Worm (Caenorhabditis elegans) whole organism, late embryonic: ENCODE results near the gene Y69A2AR.25.

Experiments
- C08G9.2 ChIP-seq: sonication (generic microtip); optimal IDR thresholded peaks from 2 replicates; lab custom pipeline; 2016; ENCODE audit warnings: mild to moderate bottlenecking, missing genetic modification characterization, moderate library complexity, missing compliant biosample characterization
- F13H6.1 ChIP-seq: sonication (generic microtip); optimal IDR thresholded peaks from 2 replicates; lab custom pipeline; 2016; ENCODE audit warnings: missing genetic modification characterization, missing compliant biosample characterization
- ahr-1 ChIP-seq: sonication (generic microtip); optimal IDR thresholded peaks from 2 replicates; lab custom pipeline; 2016; ENCODE audit warnings: missing genetic modification characterization, missing compliant biosample characterization
- ceh-14 ChIP-seq: sonication (generic microtip); optimal IDR thresholded peaks from 2 replicates; lab custom pipeline; 2016; ENCODE audit warnings: missing genotype, missing genetic modification characterization, missing compliant biosample characterization
- ceh-19 ChIP-seq: fragments of 200-800 bp; sonication (Bioruptor generic); optimal IDR thresholded peaks from 2 replicates; lab custom pipeline; 2018; ENCODE audit warnings: mild to moderate bottlenecking, missing genetic modification characterization, missing compliant biosample characterization
- ceh-22 ChIP-seq: sonication (generic microtip); optimal IDR thresholded peaks from 2 replicates; lab custom pipeline; 2017; ENCODE audit warnings: missing biosample characterization, missing genetic modification characterization
- ceh-24 ChIP-seq: sonication (generic microtip); optimal IDR thresholded peaks from 2 replicates; lab custom pipeline; 2016; ENCODE audit warnings: mild to moderate bottlenecking, missing genetic modification characterization, missing compliant biosample characterization
- ceh-31 ChIP-seq: sonication (generic microtip); optimal IDR thresholded peaks from 2 replicates; lab custom pipeline; 2016; ENCODE audit warnings: missing genetic modification characterization, missing compliant biosample characterization
- ceh-45 ChIP-seq: fragments of 200-800 bp; sonication (Bioruptor generic); IDR thresholded peaks from 2 replicates; pipeline ENCODE4 v1.3.6; 2022; ENCODE audit warnings: missing genetic modification reagents, missing genetic modification characterization, missing compliant biosample characterization
- ceh-48 ChIP-seq: sonication (generic microtip); optimal IDR thresholded peaks from 2 replicates; lab custom pipeline; 2016; ENCODE audit warnings: missing genetic modification characterization, inconsistent platforms, missing compliant biosample characterization
- ceh-9 ChIP-seq: sonication (generic microtip); optimal IDR thresholded peaks from 2 replicates; lab custom pipeline; 2016; ENCODE audit warnings: mild to moderate bottlenecking, missing genetic modification characterization, inconsistent platforms, missing compliant biosample characterization
- dve-1 ChIP-seq: sonication (generic microtip); optimal IDR thresholded peaks from 2 replicates; lab custom pipeline; 2017; ENCODE audit warnings: antibody characterized with exemption, mild to moderate bottlenecking, missing genetic modification characterization, missing compliant biosample characterization
- elt-2 ChIP-seq: sonication (generic microtip); optimal IDR thresholded peaks from 2 replicates; lab custom pipeline; 2016; ENCODE audit warnings: missing genetic modification reagents, missing genetic modification characterization, missing compliant biosample characterization
- elt-4 ChIP-seq: sonication (generic microtip); optimal IDR thresholded peaks from 2 replicates; lab custom pipeline; 2016; ENCODE audit warnings: missing genetic modification characterization, missing compliant biosample characterization
- eyg-1 ChIP-seq: sonication (generic microtip); optimal IDR thresholded peaks from 2 replicates; lab custom pipeline; 2016; ENCODE audit warnings: missing genotype, missing genetic modification characterization, missing compliant biosample characterization
- fax-1 ChIP-seq: sonication (generic microtip); optimal IDR thresholded peaks from 2 replicates; lab custom pipeline; 2016; ENCODE audit warnings: missing genotype, missing genetic modification characterization, missing compliant biosample characterization
- fkh-10 ChIP-seq: fragments of 150-350 bp; optimal IDR thresholded peaks from 2 replicates; lab custom pipeline; 2014; ENCODE audit warnings: missing biosample characterization, missing genetic modification reagents, missing genetic modification characterization
- fkh-6 ChIP-seq: sonication (generic microtip); optimal IDR thresholded peaks from 2 replicates; lab custom pipeline; 2016; ENCODE audit warnings: missing genetic modification characterization, missing compliant biosample characterization
- hlh-13 ChIP-seq: fragments of 200-800 bp; sonication (Bioruptor generic); optimal IDR thresholded peaks from 2 replicates; lab custom pipeline; 2018; ENCODE audit warnings: mild to moderate bottlenecking, missing genetic modification characterization, missing compliant biosample characterization
- hlh-30 ChIP-seq: sonication (generic microtip); optimal IDR thresholded peaks from 2 replicates; lab custom pipeline; 2017; ENCODE audit warnings: antibody characterized with exemption, missing genetic modification characterization, missing compliant biosample characterization; ENCODE audit not compliant: insufficient read depth
- hlh-8 ChIP-seq: sonication (generic microtip); optimal IDR thresholded peaks from 2 replicates; lab custom pipeline; 2016; ENCODE audit warnings: missing genotype, missing genetic modification characterization, missing compliant biosample characterization
- lim-6 ChIP-seq: sonication (generic microtip); optimal IDR thresholded peaks from 2 replicates; lab custom pipeline; 2016; ENCODE audit warnings: missing genetic modification characterization, missing compliant biosample characterization
- lin-11 ChIP-seq: fragments of 200-800 bp; sonication (Bioruptor generic); optimal IDR thresholded peaks from 2 replicates; lab custom pipeline; 2018; ENCODE audit warnings: mild to moderate bottlenecking, missing genetic modification characterization, missing compliant biosample characterization
- nfya-1 ChIP-seq: sonication (generic microtip); optimal IDR thresholded peaks from 2 replicates; lab custom pipeline; 2017; ENCODE audit warnings: missing genetic modification characterization, mild to moderate bottlenecking, missing compliant biosample characterization, antibody characterized with exemption, moderate library complexity
- nhr-11 ChIP-seq: fragments of 150-350 bp; optimal IDR thresholded peaks from 2 replicates; lab custom pipeline; 2014; ENCODE audit warnings: missing biosample characterization, missing genetic modification characterization
- nhr-232 ChIP-seq: sonication (generic microtip); optimal IDR thresholded peaks from 2 replicates; lab custom pipeline; 2016; ENCODE audit warnings: missing genetic modification characterization, missing compliant biosample characterization
- odd-2 ChIP-seq: sonication (generic microtip); optimal IDR thresholded peaks from 2 replicates; lab custom pipeline; 2017; ENCODE audit warnings: antibody characterized with exemption, mild to moderate bottlenecking, missing genetic modification characterization, missing compliant biosample characterization
- pag-3 ChIP-seq: sonication (generic microtip); optimal IDR thresholded peaks from 2 replicates; lab custom pipeline; 2016; ENCODE audit warnings: missing compliant biosample characterization, missing genetic modification characterization, borderline replicate concordance
- ref-2 ChIP-seq: sonication (generic microtip); optimal IDR thresholded peaks from 2 replicates; lab custom pipeline; 2016; ENCODE audit warnings: missing genetic modification characterization, missing compliant biosample characterization
- rnt-1 ChIP-seq: sonication (generic microtip); optimal IDR thresholded peaks from 2 replicates; lab custom pipeline; 2016; ENCODE audit warnings: missing genetic modification characterization, missing compliant biosample characterization
- sdc-2 ChIP-seq: sonication (generic microtip); optimal IDR thresholded peaks from 2 replicates; lab custom pipeline; 2016; ENCODE audit warnings: missing genotype, missing genetic modification characterization, missing compliant biosample characterization
- sox-4 ChIP-seq: sonication (generic microtip); optimal IDR thresholded peaks from 2 replicates; lab custom pipeline; 2017; ENCODE audit warnings: mild to moderate bottlenecking, missing genetic modification characterization, inconsistent platforms, missing compliant biosample characterization
- tbx-2 ChIP-seq: sonication (generic microtip); optimal IDR thresholded peaks from 2 replicates; lab custom pipeline; 2016; ENCODE audit warnings: missing genetic modification characterization, missing compliant biosample characterization
- zip-5 ChIP-seq: sonication (generic microtip); optimal IDR thresholded peaks from 2 replicates; lab custom pipeline; 2016; ENCODE audit warnings: missing genetic modification characterization, missing compliant biosample characterization

The Y69A2AR.25 gene

DNA sequence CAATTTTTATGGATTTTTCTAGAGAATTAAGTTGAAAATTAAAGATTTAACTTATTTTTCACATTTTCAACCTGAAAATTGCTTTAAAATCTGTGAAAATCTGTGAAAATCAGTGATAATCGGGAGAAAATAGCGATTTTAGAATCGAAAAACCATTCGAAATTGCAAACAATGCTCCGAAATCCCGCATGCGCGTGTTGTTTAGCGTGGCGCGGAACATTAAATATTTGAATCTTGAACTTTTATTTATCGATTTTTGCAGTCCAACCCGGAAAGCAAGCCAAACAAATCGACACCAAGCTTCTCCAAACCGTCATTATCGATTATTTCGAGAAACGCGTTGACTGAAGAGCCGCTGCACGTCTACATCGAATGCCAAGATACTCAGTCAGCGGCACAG is 42.8 kb upstream of the Y69A2AR.25 start:
- no peak for TF ChIP-seq elt-4 (tag; lab: Kevin White, UChicago)
- peak; percentile 19 for TF ChIP-seq ceh-48 (tag; lab: Kevin White, UChicago)
- no peak for TF ChIP-seq elt-2 (tag; lab: Kevin White, UChicago)

DNA sequence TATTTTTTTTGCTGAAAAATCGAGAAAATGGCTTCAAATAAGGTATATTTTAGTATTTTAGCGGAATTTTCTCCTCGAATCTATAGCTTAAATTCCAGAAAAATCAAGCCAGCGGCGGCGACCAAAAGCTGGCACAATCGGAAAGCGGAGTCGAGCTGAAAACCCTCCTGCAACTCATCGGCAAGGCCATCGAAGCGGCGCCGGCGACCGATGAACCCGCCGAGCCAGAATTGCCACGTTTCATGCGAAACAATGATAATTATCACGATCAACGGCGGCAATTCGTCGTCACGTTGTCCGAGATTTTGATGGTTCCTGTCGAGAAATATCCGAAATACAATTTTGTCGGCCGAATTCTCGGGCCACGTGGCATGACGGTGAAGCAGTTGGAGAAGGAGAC is 42.2 kb upstream of the Y69A2AR.25 start, which contains the start of gene Y69A2AR.32:
Y69A2AR.32 (plus strand) TSS at position 28 of the 400 bp plus-strand sequence.
- TF ChIP-seq nfya-1 (tag; lab: Kevin White, UChicago), result no peak
- TF ChIP-seq nhr-11 (tag; lab: Kevin White, UChicago), result no peak
- no peak for TF ChIP-seq fax-1 (tag; lab: Kevin White, UChicago)
- no peak for TF ChIP-seq hlh-8 (tag; lab: Kevin White, UChicago)
- TF ChIP-seq ceh-22 (tag; lab: Kevin White, UChicago), result no peak
- no peak for TF ChIP-seq ref-2 (tag; lab: Kevin White, UChicago)
- no peak for TF ChIP-seq ceh-45 (GFP tag; lab: Robert Waterston, UW)
- TF ChIP-seq lin-11 (tag; lab: Kevin White, UChicago), result no peak

DNA sequence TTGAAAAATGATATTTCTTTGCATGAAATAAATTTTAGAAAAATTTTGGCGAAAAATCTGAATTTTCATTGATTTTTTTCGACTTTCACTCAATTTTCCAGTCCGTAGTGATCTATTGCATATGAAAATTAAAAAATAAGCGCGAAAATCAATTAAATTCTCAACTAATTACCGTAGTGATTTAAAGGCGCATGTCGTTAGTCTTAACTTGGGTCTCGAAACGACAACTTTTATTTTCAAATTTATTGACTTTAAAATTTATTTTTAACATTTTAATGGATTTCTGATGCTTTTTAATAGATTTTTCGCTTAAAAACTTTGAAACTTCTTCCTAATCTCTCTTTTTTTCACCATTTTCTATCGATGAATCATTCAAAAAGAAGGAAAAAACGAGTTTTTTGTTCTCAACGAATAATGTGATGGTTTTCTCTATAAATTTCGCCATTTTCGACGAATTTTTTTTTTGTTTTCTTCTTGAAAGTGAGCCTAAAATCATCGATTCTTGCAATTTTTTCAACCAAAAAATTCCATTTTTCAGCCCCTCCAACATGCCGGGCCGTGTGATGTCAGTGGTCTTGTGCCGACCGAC is 39.4 kb upstream of the Y69A2AR.25 start, which contains the start of gene vamp-7:
vamp-7 (plus strand) TSS at position 539 of the 589 bp plus-strand sequence.
- TF ChIP-seq pag-3 (tag; lab: Kevin White, UChicago) (no peak), fkh-10 (GFP tag; lab: Kevin White, UChicago) (no peak), ceh-45 (GFP tag; lab: Robert Waterston, UW) (no peak), ahr-1 (tag; lab: Kevin White, UChicago) (no peak), nhr-232 (tag; lab: Kevin White, UChicago) (no peak), fax-1 (tag; lab: Kevin White, UChicago) (no peak), ceh-14 (tag; lab: Kevin White, UChicago) (no peak), ceh-9 (tag; lab: Kevin White, UChicago) (no peak), zip-5 (tag; lab: Kevin White, UChicago) (no peak), dve-1 (no peak), ceh-19 (GFP tag; lab: Kevin White, UChicago) (no peak), lim-6 (tag; lab: Kevin White, UChicago) (no peak), F13H6.1 (tag; lab: Kevin White, UChicago) (no peak), ceh-24 (tag; lab: Kevin White, UChicago) (no peak), fkh-6 (no peak), odd-2 (tag; lab: Kevin White, UChicago) (no peak)

DNA sequence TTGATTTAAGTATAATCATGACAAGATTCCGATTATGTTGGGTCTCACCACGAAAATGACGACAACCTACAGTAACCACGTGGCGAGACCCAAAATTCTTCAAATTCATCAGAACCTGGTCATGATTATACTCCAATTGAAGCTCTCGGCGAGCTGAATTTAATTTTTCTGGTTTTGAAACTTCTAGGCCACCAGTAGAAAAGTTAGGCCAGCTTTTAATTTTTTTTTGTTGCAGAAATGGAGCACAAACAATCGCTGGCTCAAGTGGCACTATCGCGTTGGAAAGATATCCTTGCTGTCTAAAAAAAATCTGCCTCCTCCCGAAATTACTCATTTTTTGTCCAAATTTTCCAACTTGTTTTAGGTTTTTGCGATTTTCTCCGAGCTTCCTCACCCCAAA is 38.4 kb upstream of the Y69A2AR.25 start:
- no peak for TF ChIP-seq hlh-30 (tag; lab: Kevin White, UChicago)
- no peak for TF ChIP-seq nfya-1 (tag; lab: Kevin White, UChicago)
- no peak for TF ChIP-seq fkh-6
- TF ChIP-seq lim-6 (tag; lab: Kevin White, UChicago), result no peak
- no peak for TF ChIP-seq ceh-19 (GFP tag; lab: Kevin White, UChicago)
- TF ChIP-seq eyg-1 (tag; lab: Kevin White, UChicago), result no peak
- no peak for TF ChIP-seq rnt-1 (tag; lab: Kevin White, UChicago)
- no peak for TF ChIP-seq C08G9.2
- TF ChIP-seq, all 69 proteins: peak for 0

DNA sequence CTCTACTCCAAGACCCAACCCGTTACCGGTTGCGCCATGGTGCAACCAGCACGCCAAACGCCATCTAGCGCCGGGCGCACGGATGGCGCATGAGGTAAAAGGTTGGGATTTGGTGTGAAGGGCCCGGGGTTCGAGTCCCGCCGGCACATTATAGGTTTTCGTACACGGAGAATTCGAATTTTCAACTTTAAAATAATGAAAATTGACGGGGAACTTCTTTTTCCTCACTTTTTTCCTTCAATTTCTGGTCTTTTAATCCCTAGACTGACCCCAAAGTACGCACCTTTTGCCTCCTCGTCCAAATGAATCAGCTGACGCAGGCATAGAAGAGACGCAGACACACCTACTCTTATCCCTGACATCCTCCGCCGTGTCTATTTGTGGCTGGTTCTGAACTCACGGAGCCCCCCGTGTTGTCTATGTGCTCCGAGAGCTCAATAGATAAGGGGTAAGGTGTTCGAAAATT is 35.4 kb upstream of the Y69A2AR.25 start:
- TF ChIP-seq tbx-2 (tag; lab: Kevin White, UChicago) (peak; percentile 12), ceh-31 (tag; lab: Kevin White, UChicago) (peak; percentile 0), hlh-30 (tag; lab: Kevin White, UChicago) (peak; percentile 87), sdc-2 (tag; lab: Kevin White, UChicago) (no peak), hlh-13 (GFP tag; lab: Kevin White, UChicago) (peak; percentile 0), sox-4 (no peak)
